Fruit fly (Drosophila melanogaster) whole organism, prepupa: Measurements from ENCODE around the gene CG44838.

Source experiments
- CG10631 ChIP-seq: fragments of 200-800 bp; sonication (Bioruptor generic); optimal IDR thresholded peaks from 2 replicates; lab custom pipeline; 2016; ENCODE audit warnings: missing biosample characterization, missing genetic modification characterization
- CG10669 ChIP-seq: fragments of 200-800 bp; sonication (Bioruptor generic); optimal IDR thresholded peaks from 3 replicates; lab custom pipeline; 2018; ENCODE audit warnings: missing biosample characterization, mild to moderate bottlenecking, missing genetic modification characterization, moderate library complexity
- CG11762 ChIP-seq: fragments of 200-800 bp; sonication (Bioruptor generic); optimal IDR thresholded peaks from 3 replicates; lab custom pipeline; 2016; ENCODE audit warnings: missing biosample characterization, missing genetic modification characterization; ENCODE audit not compliant: insufficient read depth
- CG15336 ChIP-seq: fragments of 200-800 bp; sonication (Bioruptor generic); IDR thresholded peaks from 2 replicates; pipeline ENCODE4 v1.3.6; 2022; ENCODE audit warnings: missing biosample characterization, missing genetic modification characterization
- CG1621 ChIP-seq: fragments of 200-800 bp; sonication (Bioruptor generic); optimal IDR thresholded peaks from 3 replicates; lab custom pipeline; 2018; ENCODE audit warnings: missing biosample characterization, mild to moderate bottlenecking, missing genetic modification characterization
- CG16779 ChIP-seq: fragments of 200-800 bp; sonication (Bioruptor generic); optimal IDR thresholded peaks from 3 replicates; lab custom pipeline; 2017; ENCODE audit warnings: missing biosample characterization, mild to moderate bottlenecking, missing genetic modification characterization
- CG3032 ChIP-seq: fragments of 200-800 bp; optimal IDR thresholded peaks from 2 replicates; lab custom pipeline; 2019; ENCODE audit warnings: missing biosample characterization, mild to moderate bottlenecking, missing genetic modification characterization, moderate library complexity
- CG32006 ChIP-seq: fragments of 200-800 bp; sonication (Bioruptor generic); optimal IDR thresholded peaks from 3 replicates; lab custom pipeline; 2017; ENCODE audit warnings: missing biosample characterization, mild to moderate bottlenecking, missing genetic modification characterization
- CG34406 ChIP-seq: fragments of 200-800 bp; sonication (Bioruptor generic); optimal IDR thresholded peaks from 3 replicates; lab custom pipeline; 2016; ENCODE audit warnings: missing biosample characterization, missing genetic modification characterization
- CG4318 ChIP-seq: fragments of 200-800 bp; sonication (Bioruptor generic); optimal IDR thresholded peaks from 3 replicates; lab custom pipeline; 2017; ENCODE audit warnings: missing biosample characterization, mild to moderate bottlenecking, missing genetic modification characterization
- CG6276 ChIP-seq: fragments of 200-800 bp; sonication (Bioruptor generic); optimal IDR thresholded peaks from 2 replicates; lab custom pipeline; 2017; ENCODE audit warnings: missing biosample characterization, mild to moderate bottlenecking, missing genetic modification characterization
- CG6792 ChIP-seq: fragments of 200-800 bp; sonication (Bioruptor generic); optimal IDR thresholded peaks from 3 replicates; lab custom pipeline; 2016; ENCODE audit warnings: missing biosample characterization, missing genetic modification characterization
- CG6808 ChIP-seq: fragments of 200-800 bp; sonication (Bioruptor generic); optimal IDR thresholded peaks from 3 replicates; lab custom pipeline; 2017; ENCODE audit warnings: missing biosample characterization, missing genetic modification characterization, mild to moderate bottlenecking, moderate library complexity, missing genetic modification reagents
- CG6854 ChIP-seq: fragments of 200-800 bp; sonication (Bioruptor generic); optimal IDR thresholded peaks from 2 replicates; lab custom pipeline; 2017; ENCODE audit warnings: missing biosample characterization, mild to moderate bottlenecking, missing genetic modification characterization
- CG7368 ChIP-seq: fragments of 200-800 bp; sonication (Bioruptor generic); optimal IDR thresholded peaks from 3 replicates; lab custom pipeline; 2016; ENCODE audit warnings: missing biosample characterization, missing genetic modification characterization
- CG8319 ChIP-seq: fragments of 200-800 bp; sonication (Bioruptor generic); optimal IDR thresholded peaks from 3 replicates; lab custom pipeline; 2016; ENCODE audit warnings: missing biosample characterization, missing genetic modification characterization
- CG9139 ChIP-seq: fragments of 200-800 bp; sonication (Bioruptor generic); optimal IDR thresholded peaks from 3 replicates; lab custom pipeline; 2017; ENCODE audit warnings: missing biosample characterization, mild to moderate bottlenecking, missing genetic modification characterization
- Eip75B ChIP-seq: fragments of 200-800 bp; sonication (Bioruptor generic); optimal IDR thresholded peaks from 3 replicates; lab custom pipeline; 2016; ENCODE audit warnings: missing biosample characterization, missing genetic modification characterization
- Eip78C ChIP-seq: fragments of 200-800 bp; sonication (Bioruptor generic); peaks from one replicate; lab custom pipeline; 2016; ENCODE audit warnings: missing biosample characterization, missing genetic modification characterization
- Eip93F ChIP-seq: fragments of 200-800 bp; sonication (Bioruptor generic); optimal IDR thresholded peaks from 2 replicates; lab custom pipeline; 2016; ENCODE audit warnings: missing biosample characterization, mild to moderate bottlenecking, missing genetic modification characterization
- Ets21C ChIP-seq: fragments of 200-800 bp; sonication (Bioruptor generic); optimal IDR thresholded peaks from 3 replicates; lab custom pipeline; 2016; ENCODE audit warnings: missing biosample characterization, missing genetic modification characterization
- Ets96B ChIP-seq: fragments of 200-800 bp; optimal IDR thresholded peaks from 2 replicates; lab custom pipeline; 2019; ENCODE audit warnings: missing biosample characterization, mild to moderate bottlenecking, missing genetic modification characterization, moderate library complexity
- Gug ChIP-seq: fragments of 200-800 bp; sonication (Bioruptor generic); IDR thresholded peaks from 2 replicates; pipeline ENCODE4 v1.3.6; 2022; ENCODE audit warnings: missing biosample characterization, missing genetic modification characterization
- Hr38 ChIP-seq: sonication (Bioruptor generic); optimal IDR thresholded peaks from 2 replicates; lab custom pipeline; 2016; ENCODE audit warnings: missing biosample characterization, missing genetic modification characterization
- Hr39 ChIP-seq: fragments of 200-800 bp; sonication (Bioruptor generic); optimal IDR thresholded peaks from 2 replicates; lab custom pipeline; 2016; ENCODE audit warnings: missing biosample characterization, missing genetic modification characterization
- Hr4 ChIP-seq: fragments of 200-800 bp; sonication (Bioruptor generic); optimal IDR thresholded peaks from 3 replicates; lab custom pipeline; 2016; ENCODE audit warnings: missing biosample characterization, missing genetic modification characterization
- Lpt ChIP-seq: fragments of 200-800 bp; sonication (Bioruptor generic); optimal IDR thresholded peaks from 3 replicates; lab custom pipeline; 2016; ENCODE audit warnings: missing biosample characterization, missing genetic modification characterization
- Met ChIP-seq: fragments of 200-800 bp; sonication (Bioruptor generic); optimal IDR thresholded peaks from 3 replicates; lab custom pipeline; 2016; ENCODE audit warnings: missing biosample characterization, missing genetic modification characterization
- OdsH ChIP-seq: fragments of 200-800 bp; sonication (Bioruptor generic); optimal IDR thresholded peaks from 3 replicates; lab custom pipeline; 2016; ENCODE audit warnings: missing biosample characterization, missing genetic modification characterization
- Smox ChIP-seq: fragments of 200-800 bp; sonication (Bioruptor generic); optimal IDR thresholded peaks from 3 replicates; lab custom pipeline; 2016; ENCODE audit warnings: missing biosample characterization, missing genetic modification characterization
- Sox102F ChIP-seq: fragments of 200-800 bp; sonication (Bioruptor generic); optimal IDR thresholded peaks from 2 replicates; lab custom pipeline; 2016; ENCODE audit warnings: missing biosample characterization, mild to moderate bottlenecking, missing genetic modification characterization
- Sox14 ChIP-seq: fragments of 200-800 bp; sonication (Bioruptor generic); optimal IDR thresholded peaks from 3 replicates; lab custom pipeline; 2016; ENCODE audit warnings: missing biosample characterization, missing genetic modification characterization
- Sox15 ChIP-seq: fragments of 200-800 bp; sonication (Bioruptor generic); optimal IDR thresholded peaks from 3 replicates; lab custom pipeline; 2016; ENCODE audit warnings: missing biosample characterization, missing genetic modification characterization
- achi ChIP-seq: fragments of 200-800 bp; sonication (Bioruptor generic); optimal IDR thresholded peaks from 3 replicates; lab custom pipeline; 2016; ENCODE audit warnings: missing biosample characterization, missing genetic modification characterization
- acj6 ChIP-seq: fragments of 200-800 bp; sonication (Bioruptor generic); optimal IDR thresholded peaks from 3 replicates; lab custom pipeline; 2016; ENCODE audit warnings: missing biosample characterization, missing genetic modification characterization
- cyc ChIP-seq: fragments of 200-800 bp; sonication (Bioruptor generic); optimal IDR thresholded peaks from 3 replicates; lab custom pipeline; 2016; ENCODE audit warnings: missing biosample characterization, missing genetic modification characterization
- dac ChIP-seq: fragments of 200-800 bp; sonication (Bioruptor generic); optimal IDR thresholded peaks from 2 replicates; lab custom pipeline; 2017; ENCODE audit warnings: missing biosample characterization, mild to moderate bottlenecking, missing genetic modification characterization
- eg ChIP-seq: fragments of 200-800 bp; sonication (Bioruptor generic); IDR thresholded peaks from 3 replicates; pipeline ENCODE4 v1.3.6; 2022; ENCODE audit warnings: missing biosample characterization, missing genetic modification characterization
- esn ChIP-seq: fragments of 200-800 bp; sonication (Bioruptor generic); optimal IDR thresholded peaks from 2 replicates; lab custom pipeline; 2016; ENCODE audit warnings: missing biosample characterization, mild to moderate bottlenecking, missing genetic modification characterization, moderate library complexity
- fd59A ChIP-seq: fragments of 200-800 bp; sonication (Bioruptor generic); optimal IDR thresholded peaks from 2 replicates; lab custom pipeline; 2017; ENCODE audit warnings: missing biosample characterization, mild to moderate bottlenecking, missing genetic modification characterization, missing genetic modification reagents
- fd85E ChIP-seq: fragments of 200-800 bp; sonication (Bioruptor generic); optimal IDR thresholded peaks from 3 replicates; lab custom pipeline; 2016; ENCODE audit warnings: missing biosample characterization, missing genetic modification characterization
- fkh ChIP-seq: fragments of 200-800 bp; sonication (Bioruptor generic); optimal IDR thresholded peaks from 3 replicates; lab custom pipeline; 2017; ENCODE audit warnings: missing biosample characterization, mild to moderate bottlenecking, missing genetic modification characterization, moderate library complexity
- lz ChIP-seq: fragments of 200-800 bp; sonication (Bioruptor generic); optimal IDR thresholded peaks from 3 replicates; lab custom pipeline; 2016; ENCODE audit warnings: missing biosample characterization, missing genetic modification characterization
- net ChIP-seq: fragments of 200-800 bp; sonication (Bioruptor generic); optimal IDR thresholded peaks from 3 replicates; lab custom pipeline; 2016; ENCODE audit warnings: missing biosample characterization, missing genetic modification characterization
- pdm3 ChIP-seq: fragments of 200-800 bp; sonication (Bioruptor generic); optimal IDR thresholded peaks from 3 replicates; lab custom pipeline; 2016; ENCODE audit warnings: missing biosample characterization, missing genetic modification characterization
- salr ChIP-seq, 2 experiments: fragments of 200-800 bp; sonication (Bioruptor generic); optimal IDR thresholded peaks; 3 replicates each; lab custom pipeline; 2016 to 2018; ENCODE audit warnings: missing biosample characterization in 2 of 2, missing genetic modification characterization in 2 of 2, mild to moderate bottlenecking in 1 of 2
- spab ChIP-seq: fragments of 200-800 bp; sonication (Bioruptor generic); optimal IDR thresholded peaks from 2 replicates; lab custom pipeline; 2017; ENCODE audit warnings: missing biosample characterization, mild to moderate bottlenecking, missing genetic modification characterization, missing genetic modification reagents
- ss ChIP-seq, 2 experiments: fragments of 200-800 bp; sonication (Bioruptor generic); optimal IDR thresholded peaks; 2 replicates in 1 of 2; 3 replicates in 1 of 2; lab custom pipeline; 2017 to 2018; ENCODE audit warnings: mild to moderate bottlenecking in 2 of 2, missing biosample characterization in 2 of 2, missing genetic modification characterization in 2 of 2, moderate library complexity in 1 of 2
- svp ChIP-seq: fragments of 200-800 bp; sonication (Bioruptor generic); peaks from one replicate; lab custom pipeline; 2016; ENCODE audit warnings: missing biosample characterization, missing genetic modification characterization
- topi ChIP-seq: fragments of 200-800 bp; sonication (Bioruptor generic); optimal IDR thresholded peaks from 3 replicates; lab custom pipeline; 2016; ENCODE audit warnings: missing biosample characterization, missing genetic modification characterization
- vri ChIP-seq: fragments of 200-800 bp; sonication (Bioruptor generic); optimal IDR thresholded peaks from 3 replicates; lab custom pipeline; 2016; ENCODE audit warnings: missing biosample characterization, mild to moderate bottlenecking, missing genetic modification characterization

Gene CG44838

DNA sequence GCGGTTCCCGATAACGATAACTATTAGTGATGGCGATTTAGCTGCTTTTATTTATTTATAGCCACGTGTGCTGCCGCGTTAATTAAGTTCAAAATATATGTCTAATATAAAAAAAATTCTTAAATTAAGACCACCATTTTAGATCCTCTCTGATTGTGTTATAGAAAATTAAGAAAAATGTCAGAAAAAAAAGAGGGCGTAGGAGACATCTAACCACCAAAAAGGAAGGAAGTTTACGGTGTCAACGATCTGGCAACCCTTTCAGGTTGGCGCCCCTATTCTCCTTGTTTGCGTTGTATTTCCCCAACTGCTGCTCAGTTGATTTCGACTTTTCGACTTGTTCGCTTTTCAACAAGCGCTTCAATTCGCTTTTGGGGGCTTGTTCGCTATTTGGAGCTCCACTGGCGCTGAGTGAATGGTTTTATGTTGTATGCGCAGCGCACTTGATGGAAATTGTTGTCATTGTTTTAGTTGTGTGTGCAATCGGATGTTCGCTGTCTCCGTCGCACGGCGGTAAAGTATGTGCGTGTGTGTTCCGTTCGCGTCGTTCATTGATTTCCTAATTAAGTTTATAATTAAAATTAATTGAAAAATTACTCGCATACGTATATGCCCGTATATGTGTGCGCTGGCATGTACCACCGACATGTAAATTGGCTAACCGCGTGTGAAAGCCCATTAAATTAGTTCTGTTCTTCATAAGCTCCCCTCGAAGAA is at the start of gene CG44838, which contains the start of gene CG3434:
Gene CG44838, plus strand, starts transcription at position 276 of the 717 bp plus-strand sequence.
Gene CG3434, minus strand, starts transcription at position 25 of the 717 bp plus-strand sequence.
- TF ChIP-seq CG7368, result peak; percentile 29
- no peak for TF ChIP-seq Hr38 (GFP tag; lab: Kevin White, UChicago)
- TF ChIP-seq Lpt, result peak; percentile 61
- TF ChIP-seq CG8319 (GFP tag; lab: Kevin White, UChicago), result peak; percentile 33
- TF ChIP-seq dac (GFP tag; lab: Kevin White, UChicago), result peak; percentile 55
- peak; percentile 86 for TF ChIP-seq Sox14
- peak; percentile 38 to 67 for TF ChIP-seq ss (GFP tag; optimal IDR thresholded peaks at IDR 0.05; lab: Kevin White, UChicago)
- peak; percentile 68 for TF ChIP-seq net (GFP tag; lab: Kevin White, UChicago)
- peak; percentile 71 for TF ChIP-seq achi
- TF ChIP-seq spab (GFP tag; lab: Kevin White, UChicago), result peak; percentile 9
- TF ChIP-seq Met (GFP tag; lab: Kevin White, UChicago), result peak; percentile 81
- peak; percentile 82 for TF ChIP-seq esn (GFP tag; lab: Kevin White, UChicago)
- TF ChIP-seq fd85E, result peak; percentile 5
- peak; percentile 75 for TF ChIP-seq CG3032
- TF ChIP-seq CG6276 (GFP tag; lab: Kevin White, UChicago), result peak; percentile 79
- peak; percentile 49 for TF ChIP-seq CG6792 (GFP tag; lab: Kevin White, UChicago)
- TF ChIP-seq svp (GFP tag; lab: Kevin White, UChicago), result peak; percentile 90
- TF ChIP-seq CG10669 (GFP tag; lab: Kevin White, UChicago), result peak; percentile 28
- TF ChIP-seq Sox15 (GFP tag; lab: Kevin White, UChicago), result peak; percentile 65
- peak; percentile 14 to 36 for TF ChIP-seq salr (GFP tag; optimal IDR thresholded peaks at IDR 0.05; lab: Kevin White, UChicago)
- peak; percentile 12 for TF ChIP-seq CG16779
- peak; percentile 68 for TF ChIP-seq Ets96B (tag; lab: Kevin White, UChicago)
- peak; percentile 70 for TF ChIP-seq CG32006 (GFP tag; lab: Kevin White, UChicago)
- TF ChIP-seq CG4318 (GFP tag; lab: Kevin White, UChicago), result peak; percentile 48
- peak; percentile 69 for TF ChIP-seq Eip93F (GFP tag; lab: Kevin White, UChicago)
- peak; percentile 37 for TF ChIP-seq CG1621 (tag; lab: Kevin White, UChicago)
- peak; percentile 77 for TF ChIP-seq acj6 (GFP tag; lab: Kevin White, UChicago)
- peak; percentile 48 for TF ChIP-seq fd59A (GFP tag; lab: Kevin White, UChicago)
- TF ChIP-seq Hr4, result peak; percentile 82
- TF ChIP-seq topi (GFP tag; lab: Kevin White, UChicago), result peak; percentile 73
- peak; percentile 46 for TF ChIP-seq Ets21C (GFP tag; lab: Kevin White, UChicago)
- TF ChIP-seq Eip78C (GFP tag; lab: Kevin White, UChicago), result peak; percentile 92
- TF ChIP-seq vri (GFP tag; lab: Kevin White, UChicago), result peak; percentile 54
- TF ChIP-seq OdsH (GFP tag; lab: Kevin White, UChicago), result peak; percentile 68
- peak; percentile 78 for TF ChIP-seq Smox (GFP tag; lab: Kevin White, UChicago)
- peak; percentile 70 for TF ChIP-seq Eip75B
- peak; percentile 55 for TF ChIP-seq Gug (GFP tag; lab: Robert Waterston, UW)
- TF ChIP-seq CG10631 (GFP tag; lab: Kevin White, UChicago), result peak; percentile 75
- TF ChIP-seq eg (GFP tag; lab: Robert Waterston, UW), result peak; percentile 75
- peak; percentile 69 for TF ChIP-seq cyc (GFP tag; lab: Kevin White, UChicago)
- peak; percentile 74 for TF ChIP-seq lz (GFP tag; lab: Kevin White, UChicago)
- TF ChIP-seq pdm3 (GFP tag; lab: Kevin White, UChicago), result peak; percentile 80
- TF ChIP-seq CG34406 (GFP tag; lab: Kevin White, UChicago), result peak; percentile 62
- TF ChIP-seq CG6808 (GFP tag; lab: Kevin White, UChicago), result peak; percentile 41
- peak; percentile 93 for TF ChIP-seq fkh (GFP tag; lab: Kevin White, UChicago)
- peak; percentile 63 for TF ChIP-seq CG15336 (GFP tag; lab: Robert Waterston, UW)
- peak; percentile 53 for TF ChIP-seq CG6854 (GFP tag; lab: Kevin White, UChicago)
- peak; percentile 20 for TF ChIP-seq CG11762
- peak; percentile 72 for TF ChIP-seq Hr39 (GFP tag; lab: Kevin White, UChicago)
- TF ChIP-seq CG9139 (GFP tag; lab: Kevin White, UChicago), result peak; percentile 2
- TF ChIP-seq Sox102F, result peak; percentile 62
